Worm (Caenorhabditis elegans) whole organism, young adult: ENCODE measurements around the gene F53F4.7.
A peak's percentile ranks its signal among the peaks of the same experiment; 100 is the strongest.

ENCODE experiments used
- B0336.3 ChIP-seq: fragments of 200-800 bp; sonication (Bioruptor generic); IDR thresholded peaks from 2 replicates; pipeline ENCODE4 v1.3.6; 2022; ENCODE audit warnings: missing genetic modification characterization, missing compliant biosample characterization
- D2030.7 ChIP-seq: fragments of 200-800 bp; sonication (Bioruptor generic); IDR thresholded peaks from 2 replicates; pipeline ENCODE4 v1.3.6; 2022; ENCODE audit warnings: missing genetic modification reagents, missing genetic modification characterization, missing compliant biosample characterization
- F10E7.11 ChIP-seq: sonication (generic microtip); optimal IDR thresholded peaks from 2 replicates; lab custom pipeline; 2017; ENCODE audit warnings: mild to moderate bottlenecking, missing genetic modification characterization, moderate library complexity, missing compliant biosample characterization
- F22D6.2 ChIP-seq: sonication (generic microtip); optimal IDR thresholded peaks from 2 replicates; lab custom pipeline; 2016; ENCODE audit warnings: mild to moderate bottlenecking, missing genetic modification characterization, missing compliant biosample characterization
- F23B12.7 ChIP-seq: sonication (generic microtip); optimal IDR thresholded peaks from 2 replicates; lab custom pipeline; 2017; ENCODE audit warnings: missing genetic modification characterization, mild to moderate bottlenecking, missing compliant biosample characterization, antibody characterized with exemption, moderate library complexity; ENCODE audit not compliant: insufficient read depth
- F33H1.4 ChIP-seq: fragments of 200-800 bp; sonication (Bioruptor generic); IDR thresholded peaks from 2 replicates; pipeline ENCODE4 v1.3.6; 2022; ENCODE audit warnings: missing genetic modification reagents, missing genetic modification characterization, missing compliant biosample characterization
- F52B5.7 ChIP-seq: sonication (generic microtip); optimal IDR thresholded peaks from 2 replicates; lab custom pipeline; 2016; ENCODE audit warnings: mild to moderate bottlenecking, missing genetic modification characterization, missing compliant biosample characterization
- F57C9.4 ChIP-seq: sonication (generic microtip); optimal IDR thresholded peaks from 2 replicates; lab custom pipeline; 2017; ENCODE audit warnings: mild to moderate bottlenecking, missing genetic modification characterization, missing compliant biosample characterization
- K11D2.4 ChIP-seq: fragments of 200-800 bp; sonication (Bioruptor generic); IDR thresholded peaks from 2 replicates; pipeline ENCODE4 v1.3.6; 2022; ENCODE audit warnings: missing genetic modification reagents, missing genetic modification characterization, missing compliant biosample characterization
- T07F8.4 ChIP-seq: sonication (generic microtip); optimal IDR thresholded peaks from 2 replicates; lab custom pipeline; 2016; ENCODE audit warnings: mild to moderate bottlenecking, missing genetic modification characterization, moderate library complexity, missing compliant biosample characterization
- Y53G8AR.9 ChIP-seq: fragments of 200-800 bp; sonication (Bioruptor generic); conservative IDR thresholded peaks from 2 replicates; pipeline ENCODE4 v1.3.6; 2022; ENCODE audit warnings: missing genetic modification reagents, missing genetic modification characterization, missing compliant biosample characterization
- Y95B8A.8 ChIP-seq: fragments of 200-800 bp; sonication (Bioruptor generic); IDR thresholded peaks from 2 replicates; pipeline ENCODE4 v1.3.6; 2022; ENCODE audit warnings: missing genetic modification reagents, missing genetic modification characterization, missing compliant biosample characterization
- ZK185.1 ChIP-seq: sonication (generic microtip); optimal IDR thresholded peaks from 2 replicates; lab custom pipeline; 2016; ENCODE audit warnings: mild to moderate bottlenecking, missing genetic modification characterization, missing compliant biosample characterization; ENCODE audit not compliant: poor library complexity, severe bottlenecking
- akir-1 ChIP-seq: fragments of 200-800 bp; sonication (Bioruptor generic); optimal IDR thresholded peaks from 2 replicates; lab custom pipeline; 2018; ENCODE audit warnings: mild to moderate bottlenecking, missing genetic modification characterization, moderate library complexity, missing compliant biosample characterization
- atf-7 ChIP-seq: sonication (generic microtip); optimal IDR thresholded peaks from 2 replicates; lab custom pipeline; 2017; ENCODE audit warnings: mild to moderate bottlenecking, missing genetic modification characterization, missing compliant biosample characterization
- athp-1 ChIP-seq: sonication (generic microtip); optimal IDR thresholded peaks from 2 replicates; lab custom pipeline; 2017; ENCODE audit warnings: mild to moderate bottlenecking, missing genetic modification characterization, missing compliant biosample characterization
- attf-3 ChIP-seq: fragments of 200-800 bp; sonication (Bioruptor generic); conservative IDR thresholded peaks from 2 replicates; pipeline ENCODE4 v1.3.6; 2022; ENCODE audit warnings: missing genetic modification reagents, missing genetic modification characterization, missing compliant biosample characterization
- attf-6 ChIP-seq: fragments of 200-800 bp; sonication (Bioruptor generic); IDR thresholded peaks from 2 replicates; pipeline ENCODE4 v1.3.6; 2022; ENCODE audit warnings: missing genetic modification reagents, missing genetic modification characterization, missing compliant biosample characterization
- cebp-1 ChIP-seq, 2 experiments: fragments of 200-800 bp in 1 of 2; sonication (Bioruptor generic) in 1 of 2; sonication (generic microtip) in 1 of 2; IDR thresholded peaks in 1 of 2; optimal IDR thresholded peaks in 1 of 2; 2 replicates each; pipeline versions ENCODE4 v1.3.6 to Lab custom; 2017 to 2022; ENCODE audit warnings: missing compliant biosample characterization in 2 of 2, missing genetic modification characterization in 2 of 2, mild to moderate bottlenecking in 1 of 2, missing genetic modification reagents in 1 of 2, moderate library complexity in 1 of 2
- cebp-2 ChIP-seq: fragments of 200-800 bp; sonication (Bioruptor generic); IDR thresholded peaks from 2 replicates; pipeline ENCODE4 v1.3.6; 2022; ENCODE audit warnings: missing genetic modification characterization, missing compliant biosample characterization
- ceh-79 ChIP-seq: sonication (generic microtip); optimal IDR thresholded peaks from 2 replicates; lab custom pipeline; 2017; ENCODE audit warnings: mild to moderate bottlenecking, missing genetic modification characterization, missing compliant biosample characterization
- ceh-91 ChIP-seq: fragments of 200-800 bp; sonication (Bioruptor generic); IDR thresholded peaks from 2 replicates; pipeline ENCODE4 v1.3.6; 2022; ENCODE audit warnings: missing genetic modification reagents, missing genetic modification characterization, missing compliant biosample characterization
- die-1 ChIP-seq: sonication (generic microtip); optimal IDR thresholded peaks from 2 replicates; lab custom pipeline; 2016; ENCODE audit warnings: missing genotype, mild to moderate bottlenecking, missing genetic modification characterization, missing compliant biosample characterization
- egl-44 ChIP-seq: fragments of 200-800 bp; sonication (Bioruptor generic); IDR thresholded peaks from 2 replicates; pipeline ENCODE4 v1.3.6; 2022; ENCODE audit warnings: missing genetic modification reagents, missing genetic modification characterization, missing compliant biosample characterization
- egrh-3 ChIP-seq: fragments of 200-800 bp; sonication (Bioruptor generic); IDR thresholded peaks from 2 replicates; pipeline ENCODE4 v1.3.6; 2022; ENCODE audit warnings: missing genetic modification reagents, missing genetic modification characterization, missing compliant biosample characterization
- ekl-4 ChIP-seq: fragments of 200-800 bp; sonication (Bioruptor generic); IDR thresholded peaks from 2 replicates; pipeline ENCODE4 v1.3.6; 2022; ENCODE audit warnings: missing genetic modification reagents, missing genetic modification characterization, missing compliant biosample characterization
- ets-4 ChIP-seq: fragments of 200-800 bp; sonication (Bioruptor generic); optimal IDR thresholded peaks from 2 replicates; lab custom pipeline; 2018; ENCODE audit warnings: mild to moderate bottlenecking, missing genetic modification characterization, missing compliant biosample characterization
- hlh-12 ChIP-seq: sonication (generic microtip); optimal IDR thresholded peaks from 2 replicates; lab custom pipeline; 2016; ENCODE audit warnings: missing genetic modification characterization, missing compliant biosample characterization
- hlh-26 ChIP-seq: fragments of 200-800 bp; sonication (Bioruptor generic); conservative IDR thresholded peaks from 2 replicates; pipeline ENCODE4 v1.3.6; 2022; ENCODE audit warnings: missing genetic modification reagents, missing genetic modification characterization, missing compliant biosample characterization
- hmg-1.2 ChIP-seq: fragments of 200-800 bp; sonication (Bioruptor generic); IDR thresholded peaks from 2 replicates; pipeline ENCODE4 v1.3.6; 2022; ENCODE audit warnings: missing genetic modification reagents, missing genetic modification characterization, missing compliant biosample characterization
- hmg-20 ChIP-seq: fragments of 200-800 bp; sonication (Bioruptor generic); IDR thresholded peaks from 2 replicates; pipeline ENCODE4 v1.3.6; 2022; ENCODE audit warnings: missing genetic modification reagents, missing genetic modification characterization, missing compliant biosample characterization
- let-526 ChIP-seq: fragments of 200-800 bp; sonication (Bioruptor generic); IDR thresholded peaks from 2 replicates; pipeline ENCODE4 v1.3.6; 2022; ENCODE audit warnings: missing genetic modification reagents, missing genetic modification characterization, missing compliant biosample characterization
- lin-26 ChIP-seq: fragments of 200-800 bp; sonication (Bioruptor generic); IDR thresholded peaks from 2 replicates; pipeline ENCODE4 v1.3.6; 2022; ENCODE audit warnings: missing genetic modification reagents, missing genetic modification characterization, missing compliant biosample characterization
- lin-35 ChIP-seq, 3 experiments: fragments of 150-350 bp in 2 of 3; sonication (generic microtip) in 1 of 3; optimal IDR thresholded peaks; 2 replicates each; lab custom pipeline; 2014 to 2018; ENCODE audit warnings: missing biosample characterization in 3 of 3, missing genetic modification characterization in 3 of 3, missing genetic modification reagents in 3 of 3
- madf-10 ChIP-seq: sonication (generic microtip); optimal IDR thresholded peaks from 2 replicates; lab custom pipeline; 2016; ENCODE audit warnings: mild to moderate bottlenecking, missing genetic modification characterization, missing compliant biosample characterization
- madf-3 ChIP-seq: fragments of 200-800 bp; sonication (Bioruptor generic); IDR thresholded peaks from 2 replicates; pipeline ENCODE4 v1.3.6; 2022; ENCODE audit warnings: missing genetic modification reagents, missing genetic modification characterization, missing compliant biosample characterization
- madf-8 ChIP-seq: fragments of 200-800 bp; sonication (Bioruptor generic); conservative IDR thresholded peaks from 2 replicates; pipeline ENCODE4 v1.3.6; 2022; ENCODE audit warnings: missing genetic modification reagents, missing genetic modification characterization, missing compliant biosample characterization
- mcd-1 ChIP-seq: fragments of 200-800 bp; sonication (Bioruptor generic); IDR thresholded peaks from 2 replicates; pipeline ENCODE4 v1.3.6; 2022; ENCODE audit warnings: missing genetic modification reagents, missing genetic modification characterization, missing compliant biosample characterization
- mxl-1 ChIP-seq: sonication (generic microtip); optimal IDR thresholded peaks from 2 replicates; lab custom pipeline; 2016; ENCODE audit warnings: missing genetic modification characterization, missing compliant biosample characterization
- nhr-179 ChIP-seq: sonication (generic microtip); optimal IDR thresholded peaks from 2 replicates; lab custom pipeline; 2016; ENCODE audit warnings: mild to moderate bottlenecking, missing genetic modification characterization, missing compliant biosample characterization
- rcor-1 ChIP-seq: fragments of 200-800 bp; sonication (Bioruptor generic); IDR thresholded peaks from 2 replicates; pipeline ENCODE4 v1.3.6; 2022; ENCODE audit warnings: missing genetic modification reagents, missing genetic modification characterization, missing compliant biosample characterization
- snpc-4 ChIP-seq, 5 experiments: fragments of 150-350 bp in 1 of 5; sonication (generic microtip) in 4 of 5; optimal IDR thresholded peaks; 2 replicates each; lab custom pipeline; 2014 to 2018; ENCODE audit warnings: missing genetic modification characterization in 5 of 5, missing biosample characterization in 3 of 5, antibody characterized with exemption in 2 of 5, mild to moderate bottlenecking in 2 of 5, missing compliant biosample characterization in 2 of 5, missing genotype in 2 of 5, moderate library complexity in 2 of 5, missing genetic modification reagents in 1 of 5
- tbp1 ChIP-seq: fragments of 200-800 bp; sonication (Bioruptor generic); optimal IDR thresholded peaks from 2 replicates; lab custom pipeline; 2018; ENCODE audit warnings: mild to moderate bottlenecking, missing genetic modification characterization, missing compliant biosample characterization
- tlf-1 ChIP-seq: fragments of 200-800 bp; sonication (Bioruptor generic); optimal IDR thresholded peaks from 2 replicates; lab custom pipeline; 2018; ENCODE audit warnings: mild to moderate bottlenecking, missing genetic modification characterization, missing compliant biosample characterization
- xnd-1 ChIP-seq: sonication (generic microtip); optimal IDR thresholded peaks from 2 replicates; lab custom pipeline; 2016; ENCODE audit warnings: missing genotype, missing genetic modification reagents, missing genetic modification characterization, missing compliant biosample characterization
- zim-3 ChIP-seq: sonication (generic microtip); optimal IDR thresholded peaks from 2 replicates; lab custom pipeline; 2017; ENCODE audit warnings: mild to moderate bottlenecking, missing genetic modification characterization, moderate library complexity, missing compliant biosample characterization
- ztf-3 ChIP-seq: fragments of 200-800 bp; sonication (Bioruptor generic); optimal IDR thresholded peaks from 2 replicates; lab custom pipeline; 2018; ENCODE audit warnings: mild to moderate bottlenecking, missing genetic modification characterization, missing compliant biosample characterization

F53F4.7 gene

DNA sequence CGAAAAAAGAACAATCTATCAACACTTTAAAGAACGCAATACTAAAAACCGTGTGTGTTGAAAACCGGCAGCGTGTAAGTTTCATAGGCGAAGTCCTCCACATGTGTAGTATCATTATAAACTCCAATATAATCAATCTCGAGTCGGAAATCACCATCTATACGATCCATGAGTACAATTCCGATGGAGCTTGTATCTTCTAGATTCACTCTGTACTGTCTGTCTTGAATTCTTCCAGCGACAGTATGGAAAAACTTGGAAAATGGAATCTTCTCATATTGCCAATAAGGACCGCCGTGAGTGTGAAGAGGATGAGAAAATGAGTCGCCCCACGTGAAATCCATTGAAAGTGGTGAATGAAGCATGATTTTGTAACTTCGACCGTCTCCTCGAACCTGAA is 46.8 kb downstream of the F53F4.7 start:
- TF ChIP-seq let-526 (GFP tag; lab: Robert Waterston, UW) (0 out of 2 replicates have a peak, but pooled peaks have one; percentile 11), ceh-79 (tag; lab: Kevin White, UChicago) (no peak), ZK185.1 (tag; lab: Kevin White, UChicago) (peak; percentile 35), madf-3 (GFP tag; lab: Robert Waterston, UW) (peak; percentile 74; the same call in 1 of the 2 replicates), ztf-3 (GFP tag; lab: Kevin White, UChicago) (peak; percentile 71), K11D2.4 (GFP tag; lab: Robert Waterston, UW) (peak; percentile 50; the same call in 1 of the 2 replicates), zim-3 (tag; lab: Kevin White, UChicago) (no peak), lin-35 (GFP tag; optimal IDR thresholded peaks at IDR 0.05; lab: Kevin White, UChicago) (no peak), tlf-1 (GFP tag; lab: Kevin White, UChicago) (peak; percentile 83), Y95B8A.8 (0 out of 2 replicates have a peak, but pooled peaks have one; percentile 71), snpc-4 (GFP tag; optimal IDR thresholded peaks at IDR 0.05; lab: Kevin White, UChicago) (no peak), snpc-4 (tag; optimal IDR thresholded peaks at IDR 0.05; lab: Kevin White, UChicago) (peak in 2 of 4 experiments; percentile 35 to 48), cebp-2 (GFP tag; lab: Robert Waterston, UW) (peak; percentile 43; the same call in 1 of the 2 replicates), hlh-12 (tag; lab: Kevin White, UChicago) (peak; percentile 37), mxl-1 (tag; lab: Kevin White, UChicago) (no peak), attf-6 (GFP tag; lab: Robert Waterston, UW) (0 out of 2 replicates have a peak, but pooled peaks have one; percentile 39), F52B5.7 (tag; lab: Kevin White, UChicago) (peak; percentile 76), xnd-1 (tag; lab: Kevin White, UChicago) (no peak), die-1 (tag; lab: Kevin White, UChicago) (peak; percentile 55), F33H1.4 (GFP tag; lab: Robert Waterston, UW) (no peak), lin-26 (GFP tag; lab: Robert Waterston, UW) (no peak), nhr-179 (tag; lab: Kevin White, UChicago) (no peak), tbp1 (GFP tag; lab: Kevin White, UChicago) (peak; percentile 5), mcd-1 (GFP tag; lab: Robert Waterston, UW) (peak; percentile 72), F57C9.4 (tag; lab: Kevin White, UChicago) (peak; percentile 79), F22D6.2 (no peak), hlh-26 (GFP tag; lab: Robert Waterston, UW) (no peak), athp-1 (tag; lab: Kevin White, UChicago) (peak; percentile 19), hmg-20 (GFP tag; lab: Robert Waterston, UW) (peak; percentile 47; the same call in 1 of the 2 replicates), B0336.3 (GFP tag; lab: Robert Waterston, UW) (peak; percentile 85), F23B12.7 (tag; lab: Kevin White, UChicago) (no peak), madf-10 (tag; lab: Kevin White, UChicago) (peak; percentile 15), atf-7 (peak; percentile 74), D2030.7 (GFP tag; lab: Robert Waterston, UW) (no peak), attf-3 (no peak), hmg-1.2 (GFP tag; lab: Robert Waterston, UW) (peak; percentile 26; the same call in 1 of the 2 replicates), egl-44 (GFP tag; lab: Robert Waterston, UW) (peak; percentile 9; the same call in 1 of the 2 replicates), cebp-1 (GFP tag; IDR thresholded peaks at IDR 0.05; lab: Robert Waterston, UW) (no peak), cebp-1 (tag; optimal IDR thresholded peaks at IDR 0.05; lab: Kevin White, UChicago) (peak; percentile 47), ceh-91 (GFP tag; lab: Robert Waterston, UW) (no peak), akir-1 (GFP tag; lab: Kevin White, UChicago) (no peak), Y53G8AR.9 (peak; percentile 90), T07F8.4 (tag; lab: Kevin White, UChicago) (no peak), ets-4 (GFP tag; lab: Kevin White, UChicago) (peak; percentile 34), ekl-4 (GFP tag; lab: Robert Waterston, UW) (peak; percentile 75), rcor-1 (no peak), F10E7.11 (peak; percentile 59), madf-8 (no peak), egrh-3 (GFP tag; lab: Robert Waterston, UW) (no peak)
